Fruit fly (Drosophila melanogaster) whole organism, embryonic: Measurements from ENCODE around the gene CG45002.

Source experiments
- Atf6 ChIP-seq: fragments of 200-800 bp; sonication (Bioruptor generic); IDR thresholded peaks from 2 replicates; pipeline ENCODE4 v1.3.6; 2022; ENCODE audit warnings: missing biosample characterization, missing genetic modification characterization
- CG10366 ChIP-seq: fragments of 200-800 bp; sonication (Bioruptor generic); IDR thresholded peaks from 2 replicates; pipeline ENCODE4 v1.3.6; 2022; ENCODE audit warnings: missing biosample characterization, missing genetic modification characterization
- CG10979 ChIP-seq: fragments of 200-800 bp; sonication (Bioruptor generic); optimal IDR thresholded peaks from 2 replicates; lab custom pipeline; 2018; ENCODE audit warnings: missing biosample characterization, mild to moderate bottlenecking, missing genetic modification characterization, moderate library complexity
- CG12219 ChIP-seq: fragments of 200-800 bp; sonication (Bioruptor generic); optimal IDR thresholded peaks from 3 replicates; lab custom pipeline; 2018; ENCODE audit warnings: missing biosample characterization, mild to moderate bottlenecking, missing genetic modification characterization
- CG13424 ChIP-seq: fragments of 200-800 bp; sonication (Bioruptor generic); optimal IDR thresholded peaks from 2 replicates; lab custom pipeline; 2019; ENCODE audit warnings: missing biosample characterization, mild to moderate bottlenecking, missing genetic modification characterization, moderate library complexity
- CG15269 ChIP-seq: fragments of 200-800 bp; sonication (Bioruptor generic); optimal IDR thresholded peaks from 2 replicates; lab custom pipeline; 2018; ENCODE audit warnings: missing biosample characterization, mild to moderate bottlenecking, missing genetic modification characterization, moderate library complexity
- CG15514 ChIP-seq: fragments of 200-800 bp; sonication (Bioruptor generic); optimal IDR thresholded peaks from 3 replicates; lab custom pipeline; 2017; ENCODE audit warnings: missing biosample characterization, missing genetic modification characterization, mild to moderate bottlenecking, moderate library complexity, missing genetic modification reagents
- CG1603 ChIP-seq: fragments of 200-800 bp; sonication (Bioruptor generic); optimal IDR thresholded peaks from 2 replicates; lab custom pipeline; 2019; ENCODE audit warnings: missing biosample characterization, mild to moderate bottlenecking, missing genetic modification characterization, moderate library complexity
- CG18476 ChIP-seq: fragments of 200-800 bp; sonication (Bioruptor generic); optimal IDR thresholded peaks from 2 replicates; lab custom pipeline; 2016; ENCODE audit warnings: missing biosample characterization, mild to moderate bottlenecking, missing genetic modification characterization
- CG18599 ChIP-seq: fragments of 200-800 bp; sonication (Bioruptor generic); optimal IDR thresholded peaks from 3 replicates; lab custom pipeline; 2017; ENCODE audit warnings: missing biosample characterization, missing genetic modification characterization, mild to moderate bottlenecking, moderate library complexity, missing genetic modification reagents
- CG32767 ChIP-seq: fragments of 200-800 bp; sonication (Bioruptor generic); IDR thresholded peaks from 2 replicates; pipeline ENCODE4 v1.3.6; 2022; ENCODE audit warnings: missing biosample characterization, missing genetic modification characterization
- CG34376 ChIP-seq: fragments of 200-800 bp; sonication (Bioruptor generic); optimal IDR thresholded peaks from 2 replicates; lab custom pipeline; 2018; ENCODE audit warnings: missing biosample characterization, mild to moderate bottlenecking, missing genetic modification characterization
- CG34422 ChIP-seq: fragments of 200-800 bp; sonication (Bioruptor generic); IDR thresholded peaks from 3 replicates; pipeline ENCODE4 v1.3.6; 2022; ENCODE audit warnings: missing biosample characterization, missing genetic modification characterization
- CG5180 ChIP-seq: fragments of 200-800 bp; sonication (Bioruptor generic); optimal IDR thresholded peaks from 3 replicates; lab custom pipeline; 2017; ENCODE audit warnings: missing biosample characterization, missing genetic modification characterization, mild to moderate bottlenecking, moderate library complexity, missing genetic modification reagents
- CG6654 ChIP-seq: fragments of 200-800 bp; sonication (Bioruptor generic); optimal IDR thresholded peaks from 2 replicates; lab custom pipeline; 2017; ENCODE audit warnings: missing biosample characterization, mild to moderate bottlenecking, missing genetic modification characterization
- CG7372 ChIP-seq: fragments of 200-800 bp; sonication (Bioruptor generic); IDR thresholded peaks from 2 replicates; pipeline ENCODE4 v1.3.6; 2022; ENCODE audit warnings: missing biosample characterization, missing genetic modification characterization
- CG8290 ChIP-seq, 3 experiments: fragments of 200-800 bp; sonication (Bioruptor generic); optimal IDR thresholded peaks; 2 replicates each; lab custom pipeline; 2016 to 2019; ENCODE audit warnings: missing biosample characterization in 3 of 3, missing genetic modification characterization in 3 of 3, mild to moderate bottlenecking in 2 of 3, moderate library complexity in 1 of 3
- Dip3 ChIP-seq: fragments of 200-800 bp; sonication (Bioruptor generic); optimal IDR thresholded peaks from 3 replicates; lab custom pipeline; 2016; ENCODE audit warnings: missing biosample characterization, missing genetic modification characterization
- Gug ChIP-seq: fragments of 200-800 bp; sonication (Bioruptor generic); IDR thresholded peaks from 4 replicates; pipeline ENCODE4 v1.3.6; 2022; ENCODE audit warnings: missing biosample characterization, missing genetic modification characterization
- HHEX ChIP-seq: fragments of 200-800 bp; sonication (Bioruptor generic); optimal IDR thresholded peaks from 3 replicates; lab custom pipeline; 2017; ENCODE audit warnings: missing biosample characterization, mild to moderate bottlenecking, missing genetic modification characterization, missing genetic modification reagents
- Kr ChIP-seq: fragments of 200-800 bp; sonication (Bioruptor generic); optimal IDR thresholded peaks from 2 replicates; lab custom pipeline; 2017; ENCODE audit warnings: missing biosample characterization, mild to moderate bottlenecking, missing genetic modification characterization
- Lhr ChIP-seq: fragments of 200-800 bp; sonication (Bioruptor generic); optimal IDR thresholded peaks from 3 replicates; lab custom pipeline; 2017; ENCODE audit warnings: mild to moderate bottlenecking, missing biosample characterization, missing genetic modification reagents, missing genetic modification characterization
- Lim3 ChIP-seq: fragments of 200-800 bp; sonication (Bioruptor generic); IDR thresholded peaks from 2 replicates; pipeline ENCODE4 v1.3.6; 2022; ENCODE audit warnings: missing biosample characterization, missing genetic modification characterization
- Oaz ChIP-seq: fragments of 200-800 bp; sonication (Bioruptor generic); IDR thresholded peaks from 2 replicates; pipeline ENCODE4 v1.3.6; 2022; ENCODE audit warnings: missing biosample characterization, missing genetic modification characterization
- Oli ChIP-seq: fragments of 200-800 bp; sonication (Bioruptor generic); optimal IDR thresholded peaks from 2 replicates; lab custom pipeline; 2018; ENCODE audit warnings: missing biosample characterization, mild to moderate bottlenecking, missing genetic modification characterization, moderate library complexity
- Poxn ChIP-seq: fragments of 200-800 bp; sonication (Bioruptor generic); IDR thresholded peaks from 2 replicates; pipeline ENCODE4 v1.3.6; 2022; ENCODE audit warnings: missing biosample characterization, missing genetic modification characterization
- Rfx ChIP-seq: fragments of 200-800 bp; sonication (Bioruptor generic); IDR thresholded peaks from 2 replicates; pipeline ENCODE4 v1.3.6; 2022; ENCODE audit warnings: missing biosample characterization, missing genetic modification characterization
- Rx ChIP-seq: fragments of 200-800 bp; sonication (Bioruptor generic); IDR thresholded peaks from 2 replicates; pipeline ENCODE4 v1.3.6; 2022; ENCODE audit warnings: missing biosample characterization, missing genetic modification characterization
- Spps ChIP-seq: fragments of 200-800 bp; sonication (Bioruptor generic); optimal IDR thresholded peaks from 2 replicates; lab custom pipeline; 2018; ENCODE audit warnings: missing biosample characterization, mild to moderate bottlenecking, missing genetic modification characterization
- Vsx1 ChIP-seq: fragments of 200-800 bp; sonication (Bioruptor generic); optimal IDR thresholded peaks from 2 replicates; lab custom pipeline; 2017; ENCODE audit warnings: missing biosample characterization, mild to moderate bottlenecking, missing genetic modification characterization, missing genetic modification reagents
- Xbp1 ChIP-seq: fragments of 200-800 bp; sonication (Bioruptor generic); optimal IDR thresholded peaks from 3 replicates; lab custom pipeline; 2016; ENCODE audit warnings: missing biosample characterization, mild to moderate bottlenecking, missing genetic modification characterization
- Xrp1 ChIP-seq: fragments of 200-800 bp; sonication (Bioruptor generic); IDR thresholded peaks from 2 replicates; pipeline ENCODE4 v1.3.6; 2022; ENCODE audit warnings: missing biosample characterization, missing genetic modification characterization
- al ChIP-seq: fragments of 200-800 bp; sonication (Bioruptor generic); IDR thresholded peaks from 2 replicates; pipeline ENCODE4 v1.3.6; 2022; ENCODE audit warnings: missing biosample characterization, missing genetic modification characterization
- ap ChIP-seq: fragments of 200-800 bp; sonication (Bioruptor generic); IDR thresholded peaks from 2 replicates; pipeline ENCODE4 v1.3.6; 2022; ENCODE audit warnings: missing biosample characterization, missing genetic modification characterization
- bigmax ChIP-seq: fragments of 200-800 bp; sonication (Bioruptor generic); optimal IDR thresholded peaks from 2 replicates; lab custom pipeline; 2018; ENCODE audit warnings: missing biosample characterization, mild to moderate bottlenecking, missing genetic modification characterization
- gt ChIP-seq: fragments of 200-800 bp; sonication (Bioruptor generic); IDR thresholded peaks from 2 replicates; pipeline ENCODE4 v1.3.6; 2022; ENCODE audit warnings: missing biosample characterization, missing genetic modification characterization
- lilli ChIP-seq: fragments of 200-800 bp; sonication (Bioruptor generic); optimal IDR thresholded peaks from 3 replicates; lab custom pipeline; 2016; ENCODE audit warnings: missing biosample characterization, missing genetic modification characterization
- pros ChIP-seq: fragments of 200-800 bp; sonication (Bioruptor generic); optimal IDR thresholded peaks from 3 replicates; lab custom pipeline; 2019; ENCODE audit warnings: missing biosample characterization, mild to moderate bottlenecking, missing genetic modification characterization, moderate library complexity
- salm ChIP-seq: fragments of 200-800 bp; sonication (Bioruptor generic); optimal IDR thresholded peaks from 2 replicates; lab custom pipeline; 2018; ENCODE audit warnings: missing biosample characterization, mild to moderate bottlenecking, missing genetic modification characterization
- sc ChIP-seq, 3 experiments: fragments of >200 bp in 2 of 3; fragments of 200-800 bp in 1 of 3; sonication (Bioruptor generic) in 1 of 3; optimal IDR thresholded peaks; 2 replicates in 2 of 3; 3 replicates in 1 of 3; lab custom pipeline; 2017; ENCODE audit warnings: mild to moderate bottlenecking in 1 of 3, missing biosample characterization in 1 of 3, missing genetic modification characterization in 1 of 3, missing genetic modification reagents in 1 of 3
- sim ChIP-seq: fragments of 200-800 bp; sonication (Bioruptor generic); IDR thresholded peaks from 2 replicates; pipeline ENCODE4 v1.3.6; 2022; ENCODE audit warnings: missing biosample characterization, missing genetic modification characterization
- sima ChIP-seq: fragments of 200-800 bp; sonication (Bioruptor generic); optimal IDR thresholded peaks from 2 replicates; lab custom pipeline; 2016; ENCODE audit warnings: missing biosample characterization, missing genetic modification characterization
- slbo ChIP-seq: fragments of 200-800 bp; sonication (Bioruptor generic); IDR thresholded peaks from 2 replicates; pipeline ENCODE4 v1.3.6; 2022; ENCODE audit warnings: missing biosample characterization, missing genetic modification characterization
- sna ChIP-seq: fragments of 200-800 bp; sonication (Bioruptor generic); IDR thresholded peaks from 2 replicates; pipeline ENCODE4 v1.3.6; 2022; ENCODE audit warnings: missing biosample characterization, missing genetic modification characterization; ENCODE audit not compliant: partially characterized antibody
- tio ChIP-seq: fragments of 200-800 bp; sonication (Bioruptor generic); optimal IDR thresholded peaks from 2 replicates; lab custom pipeline; 2017; ENCODE audit warnings: missing biosample characterization, missing genetic modification characterization, inconsistent platforms
- tx ChIP-seq: fragments of 200-800 bp; sonication (Bioruptor generic); optimal IDR thresholded peaks from 2 replicates; lab custom pipeline; 2016; ENCODE audit warnings: missing biosample characterization, missing genetic modification characterization
- zf30C ChIP-seq: fragments of 200-800 bp; sonication (Bioruptor generic); optimal IDR thresholded peaks from 3 replicates; lab custom pipeline; 2018; ENCODE audit warnings: missing biosample characterization, mild to moderate bottlenecking, missing genetic modification characterization

CG45002 gene

dm6 chrX:16930465-16931286 is 135.9 kb downstream of the CG45002 start (continued):
- TF ChIP-seq CG15514 (GFP tag; lab: Kevin White, UChicago) (peak; percentile 38), CG10979 (tag; lab: Kevin White, UChicago) (peak; percentile 76), CG18599 (GFP tag; lab: Kevin White, UChicago) (peak; percentile 66), sima (no peak), bigmax (GFP tag; lab: Kevin White, UChicago) (no peak), Dip3 (GFP tag; lab: Kevin White, UChicago) (no peak), sna (GFP tag; lab: Robert Waterston, UW) (no peak), ap (GFP tag; lab: Robert Waterston, UW) (peak; percentile 48), Spps (tag; lab: Kevin White, UChicago) (peak; percentile 7), sc (optimal IDR thresholded peaks at IDR 0.05; lab: Kevin White, UChicago) (no peak), sc (GFP tag; optimal IDR thresholded peaks at IDR 0.05; lab: Kevin White, UChicago) (peak; percentile 17), slbo (peak; percentile 68), CG10366 (GFP tag; lab: Robert Waterston, UW) (peak; percentile 63), Lhr (GFP tag; lab: Kevin White, UChicago) (no peak), sim (GFP tag; lab: Robert Waterston, UW) (0 out of 2 replicates have a peak, but pooled peaks have one; percentile 22), pros (no peak), Poxn (GFP tag; lab: Robert Waterston, UW) (peak; percentile 28; the same call in 1 of the 2 replicates), tx (GFP tag; lab: Kevin White, UChicago) (no peak), Rx (0 out of 2 replicates have a peak, but pooled peaks have one; percentile 30), gt (peak; percentile 44; the same call in 1 of the 2 replicates), zf30C (GFP tag; lab: Kevin White, UChicago) (peak; percentile 53), Lim3 (GFP tag; lab: Robert Waterston, UW) (0 out of 2 replicates have a peak, but pooled peaks have one; percentile 34), CG6654 (GFP tag; lab: Kevin White, UChicago) (peak; percentile 2), CG18476 (GFP tag; lab: Kevin White, UChicago) (peak; percentile 55), Atf6 (GFP tag; lab: Robert Waterston, UW) (peak; percentile 48; the same call in 1 of the 2 replicates), HHEX (GFP tag; lab: Kevin White, UChicago) (peak; percentile 68), CG8290 (GFP tag; optimal IDR thresholded peaks at IDR 0.05; lab: Kevin White, UChicago) (no peak), CG8290 (tag; optimal IDR thresholded peaks at IDR 0.05; lab: Kevin White, UChicago) (peak in 1 of 2 experiments; percentile 21), CG34422 (GFP tag; lab: Robert Waterston, UW) (peak; percentile 41; the same call in 1 of the 3 replicates), CG13424 (peak; percentile 76), CG34376 (no peak), Rfx (GFP tag; lab: Robert Waterston, UW) (peak; percentile 77), CG32767 (GFP tag; lab: Robert Waterston, UW) (peak; percentile 86), Xrp1 (GFP tag; lab: Robert Waterston, UW) (peak; percentile 76), CG7372 (peak; percentile 46), CG15269 (tag; lab: Kevin White, UChicago) (peak; percentile 68), CG1603 (tag; lab: Kevin White, UChicago) (peak; percentile 2), tio (GFP tag; lab: Kevin White, UChicago) (no peak), lilli (peak; percentile 57), Vsx1 (GFP tag; lab: Kevin White, UChicago) (peak; percentile 80), Kr (no peak), al (GFP tag; lab: Robert Waterston, UW) (peak; percentile 56), Xbp1 (GFP tag; lab: Kevin White, UChicago) (peak; percentile 45), CG5180 (GFP tag; lab: Kevin White, UChicago) (peak; percentile 47), Oaz (peak; percentile 55; the same call in 1 of the 2 replicates), Oli (peak; percentile 64), Gug (GFP tag; lab: Robert Waterston, UW) (peak; percentile 17; the same call in 1 of the 4 replicates), salm (tag; lab: Kevin White, UChicago) (peak; percentile 49), CG12219 (peak; percentile 27)
